Fruit fly (Drosophila melanogaster) whole organism, adult: ENCODE measurements around the gene CG5217.
A peak's percentile ranks its signal among the peaks of the same experiment; 100 is the strongest.

Experiments used
- CG11617 ChIP-seq: fragments of 200-800 bp; sonication (Bioruptor generic); optimal IDR thresholded peaks from 2 replicates; lab custom pipeline; 2017; ENCODE audit warnings: mild to moderate bottlenecking, missing biosample characterization, missing genetic modification reagents, missing genetic modification characterization
- CG12768 ChIP-seq: fragments of 200-800 bp; sonication (Bioruptor generic); optimal IDR thresholded peaks from 2 replicates; lab custom pipeline; 2017; ENCODE audit warnings: missing biosample characterization, missing genetic modification characterization, mild to moderate bottlenecking, moderate library complexity, missing genetic modification reagents
- CG14711 ChIP-seq: fragments of 200-800 bp; sonication (Bioruptor generic); optimal IDR thresholded peaks from 2 replicates; lab custom pipeline; 2018; ENCODE audit warnings: missing biosample characterization, mild to moderate bottlenecking, missing genetic modification characterization, moderate library complexity
- CG1620 ChIP-seq: fragments of 200-800 bp; sonication (Bioruptor generic); optimal IDR thresholded peaks from 2 replicates; lab custom pipeline; 2016; ENCODE audit warnings: missing biosample characterization, missing genetic modification characterization
- CG33017 ChIP-seq: fragments of 200-800 bp; sonication (Bioruptor generic); optimal IDR thresholded peaks from 2 replicates; lab custom pipeline; 2018; ENCODE audit warnings: missing biosample characterization, mild to moderate bottlenecking, missing genetic modification characterization, moderate library complexity
- CG5204 ChIP-seq: fragments of 200-800 bp; sonication (Bioruptor generic); optimal IDR thresholded peaks from 2 replicates; lab custom pipeline; 2016; ENCODE audit warnings: missing biosample characterization, missing genetic modification characterization
- CG7045 ChIP-seq: fragments of 200-800 bp; sonication (Bioruptor generic); optimal IDR thresholded peaks from 2 replicates; lab custom pipeline; 2017; ENCODE audit warnings: missing biosample characterization, mild to moderate bottlenecking, missing genetic modification characterization
- CG7101 ChIP-seq: fragments of 200-800 bp; sonication (Bioruptor generic); optimal IDR thresholded peaks from 2 replicates; lab custom pipeline; 2018; ENCODE audit warnings: missing biosample characterization, mild to moderate bottlenecking, missing genetic modification characterization, moderate library complexity
- Clk ChIP-seq: fragments of 200-800 bp; sonication (Bioruptor generic); optimal IDR thresholded peaks from 2 replicates; lab custom pipeline; 2017; ENCODE audit warnings: missing biosample characterization, missing genetic modification characterization
- Crg-1 ChIP-seq: fragments of 200-800 bp; sonication (Bioruptor generic); optimal IDR thresholded peaks from 2 replicates; lab custom pipeline; 2016; ENCODE audit warnings: missing biosample characterization, missing genetic modification characterization
- Hr96 ChIP-seq: fragments of 200-800 bp; sonication (Bioruptor generic); optimal IDR thresholded peaks from 2 replicates; lab custom pipeline; 2016; ENCODE audit warnings: missing biosample characterization, missing genetic modification characterization
- Mnt ChIP-seq: fragments of 200-800 bp; sonication (Bioruptor generic); optimal IDR thresholded peaks from 2 replicates; lab custom pipeline; 2016; ENCODE audit warnings: missing biosample characterization, mild to moderate bottlenecking, missing genetic modification characterization
- bab1 ChIP-seq: fragments of 200-800 bp; sonication (Bioruptor generic); optimal IDR thresholded peaks from 3 replicates; lab custom pipeline; 2019; ENCODE audit warnings: missing biosample characterization, mild to moderate bottlenecking, missing genetic modification characterization, moderate library complexity
- cic ChIP-seq: fragments of 200-800 bp; sonication (Bioruptor generic); optimal IDR thresholded peaks from 2 replicates; lab custom pipeline; 2017; ENCODE audit warnings: missing biosample characterization, mild to moderate bottlenecking, missing genetic modification characterization, moderate library complexity
- cnc ChIP-seq, 2 experiments: fragments of >200 bp; optimal IDR thresholded peaks; 2 replicates each; lab custom pipeline; 2017
- kay ChIP-seq: fragments of 200-800 bp; sonication (Bioruptor generic); peaks from one replicate; lab custom pipeline; 2016; ENCODE audit warnings: missing biosample characterization, missing genetic modification characterization, borderline replicate concordance
- ovo ChIP-seq: fragments of 200-800 bp; sonication (Bioruptor generic); optimal IDR thresholded peaks from 2 replicates; lab custom pipeline; 2016; ENCODE audit warnings: missing biosample characterization, missing genetic modification characterization
- pad ChIP-seq: fragments of 200-800 bp; sonication (Bioruptor generic); optimal IDR thresholded peaks from 3 replicates; lab custom pipeline; 2017; ENCODE audit warnings: missing biosample characterization, missing genetic modification characterization, mild to moderate bottlenecking, moderate library complexity, missing genetic modification reagents
- tj ChIP-seq: fragments of 200-800 bp; sonication (Bioruptor generic); optimal IDR thresholded peaks from 3 replicates; lab custom pipeline; 2017; ENCODE audit warnings: missing biosample characterization, mild to moderate bottlenecking, missing genetic modification characterization, moderate library complexity
- toe ChIP-seq: fragments of 200-800 bp; sonication (Bioruptor generic); optimal IDR thresholded peaks from 2 replicates; lab custom pipeline; 2016; ENCODE audit warnings: missing biosample characterization, missing genetic modification characterization

CG5217 gene

DNA sequence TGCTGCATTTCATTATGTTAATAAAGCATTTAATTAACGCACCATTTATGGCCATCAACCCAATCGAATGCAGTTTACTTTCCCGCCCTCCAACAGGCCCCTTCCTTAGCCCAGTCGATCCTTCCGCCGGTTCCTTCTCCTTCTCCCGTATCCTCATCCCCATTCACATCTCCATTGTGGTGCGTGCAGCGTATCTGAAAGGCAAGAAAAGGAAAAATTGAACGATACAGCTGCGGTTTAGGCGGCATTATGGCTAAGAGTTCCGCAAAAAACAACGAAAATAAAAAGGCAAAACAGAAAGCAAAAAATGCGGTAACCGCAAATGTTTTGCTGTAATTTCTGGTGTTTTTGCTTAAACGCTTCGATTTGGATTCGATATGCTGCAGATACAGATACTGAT, 6.0 kb upstream of the CG5217 start:
- no peak for TF ChIP-seq cic
- no peak for TF ChIP-seq Clk (GFP tag; lab: Kevin White, UChicago)
- TF ChIP-seq CG7045: no peak
- no peak for TF ChIP-seq bab1 (GFP tag; lab: Kevin White, UChicago)
- TF ChIP-seq CG5204 (GFP tag; lab: Kevin White, UChicago): no peak
- TF ChIP-seq kay: no peak
- no peak for TF ChIP-seq CG7101
- TF ChIP-seq pad (GFP tag; lab: Kevin White, UChicago): no peak
- TF ChIP-seq CG11617 (GFP tag; lab: Kevin White, UChicago): no peak
- TF ChIP-seq toe: no peak
- TF ChIP-seq CG33017 (tag; lab: Kevin White, UChicago): no peak
- no peak for TF ChIP-seq Mnt (GFP tag; lab: Kevin White, UChicago)
- TF ChIP-seq tj (GFP tag; lab: Kevin White, UChicago): no peak

dm6 chr3R:19250063-19250462, 2.1 kb upstream of the CG5217 start:
- no peak for TF ChIP-seq cnc (optimal IDR thresholded peaks at IDR 0.05; lab: Kevin White, UChicago)
- TF ChIP-seq ovo (GFP tag; lab: Kevin White, UChicago): peak; percentile 25

DNA sequence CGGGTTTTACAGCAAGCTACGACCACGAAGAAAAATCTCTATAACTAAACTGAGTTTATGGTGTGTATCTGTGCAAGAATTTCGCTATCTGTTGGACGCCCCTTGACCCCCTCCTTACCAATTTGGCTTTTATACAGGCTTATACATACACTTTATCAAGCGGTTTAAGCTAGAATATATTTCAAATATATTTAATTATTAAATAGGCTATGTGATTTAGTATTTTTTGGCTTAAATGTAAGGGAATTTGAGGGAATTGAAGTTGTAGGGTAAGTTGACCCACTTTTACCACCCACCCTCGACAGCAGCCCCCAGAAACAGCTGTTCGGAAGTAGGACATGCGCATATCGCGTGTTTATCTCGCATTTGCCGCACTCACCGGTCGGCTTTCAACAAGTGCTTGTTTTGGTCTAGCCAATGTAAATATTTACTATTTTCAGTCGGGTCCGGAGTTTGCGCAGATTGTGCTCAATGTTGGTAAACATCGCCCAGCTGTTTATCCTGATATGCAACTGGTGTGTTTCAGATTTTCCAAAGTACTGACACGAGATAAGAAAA, 1.8 kb downstream of the CG5217 start, which contains the start of gene unc79:
TSS of gene unc79 (minus strand) at position 51 of the 558 bp plus-strand sequence.
- TF ChIP-seq cnc (optimal IDR thresholded peaks at IDR 0.05; lab: Kevin White, UChicago) (no peak), CG12768 (GFP tag; lab: Kevin White, UChicago) (no peak), CG14711 (tag; lab: Kevin White, UChicago) (no peak), bab1 (GFP tag; lab: Kevin White, UChicago) (no peak), cic (peak; percentile 4), tj (GFP tag; lab: Kevin White, UChicago) (no peak), CG7045 (no peak)

DNA sequence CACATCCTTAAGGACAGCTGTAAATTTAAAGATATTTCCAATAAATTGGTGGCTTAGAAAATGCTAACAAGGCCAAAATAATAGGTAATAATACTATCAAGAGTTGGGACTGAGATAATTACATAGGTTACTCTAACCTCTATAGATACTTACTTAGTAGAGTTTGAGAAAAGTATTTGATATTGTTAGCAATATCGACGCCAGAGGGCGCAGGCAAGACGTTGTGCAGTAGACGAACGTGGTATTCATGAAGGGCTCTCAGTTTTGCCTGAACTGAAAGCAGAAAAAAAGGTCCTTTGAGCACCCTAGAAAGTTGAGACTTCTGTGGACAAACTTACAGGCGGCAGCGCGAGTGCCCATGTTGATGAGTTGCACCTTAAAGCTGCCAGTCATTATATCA, 2.5 kb downstream of the CG5217 start:
- TF ChIP-seq CG33017 (tag; lab: Kevin White, UChicago) (no peak), CG7045 (no peak), Crg-1 (GFP tag; lab: Kevin White, UChicago) (no peak), tj (GFP tag; lab: Kevin White, UChicago) (no peak), Hr96 (GFP tag; lab: Kevin White, UChicago) (no peak), CG1620 (GFP tag; lab: Kevin White, UChicago) (no peak), CG5204 (GFP tag; lab: Kevin White, UChicago) (no peak), CG14711 (tag; lab: Kevin White, UChicago) (no peak), toe (no peak), Clk (GFP tag; lab: Kevin White, UChicago) (no peak), ovo (GFP tag; lab: Kevin White, UChicago) (no peak), bab1 (GFP tag; lab: Kevin White, UChicago) (no peak), cic (no peak), cnc (optimal IDR thresholded peaks at IDR 0.05; lab: Kevin White, UChicago) (no peak), Mnt (GFP tag; lab: Kevin White, UChicago) (no peak)

- TF ChIP-seq toe (no peak), cnc (optimal IDR thresholded peaks at IDR 0.05; lab: Kevin White, UChicago) (no peak), CG12768 (GFP tag; lab: Kevin White, UChicago) (no peak), pad (GFP tag; lab: Kevin White, UChicago) (no peak), Hr96 (GFP tag; lab: Kevin White, UChicago) (no peak), CG7101 (no peak), CG14711 (tag; lab: Kevin White, UChicago) (no peak), kay (no peak), Clk (GFP tag; lab: Kevin White, UChicago) (no peak), ovo (GFP tag; lab: Kevin White, UChicago) (no peak), tj (GFP tag; lab: Kevin White, UChicago) (no peak), CG5204 (GFP tag; lab: Kevin White, UChicago) (no peak), CG7045 (no peak), CG1620 (GFP tag; lab: Kevin White, UChicago) (no peak), CG11617 (GFP tag; lab: Kevin White, UChicago) (no peak), cic (no peak), Mnt (GFP tag; lab: Kevin White, UChicago) (no peak), bab1 (GFP tag; lab: Kevin White, UChicago) (no peak), Crg-1 (GFP tag; lab: Kevin White, UChicago) (no peak), CG33017 (tag; lab: Kevin White, UChicago) (no peak)
These were observed 9.0 kb downstream of the CG5217 start for dm6 chr3R:19238934-19239333.

DNA sequence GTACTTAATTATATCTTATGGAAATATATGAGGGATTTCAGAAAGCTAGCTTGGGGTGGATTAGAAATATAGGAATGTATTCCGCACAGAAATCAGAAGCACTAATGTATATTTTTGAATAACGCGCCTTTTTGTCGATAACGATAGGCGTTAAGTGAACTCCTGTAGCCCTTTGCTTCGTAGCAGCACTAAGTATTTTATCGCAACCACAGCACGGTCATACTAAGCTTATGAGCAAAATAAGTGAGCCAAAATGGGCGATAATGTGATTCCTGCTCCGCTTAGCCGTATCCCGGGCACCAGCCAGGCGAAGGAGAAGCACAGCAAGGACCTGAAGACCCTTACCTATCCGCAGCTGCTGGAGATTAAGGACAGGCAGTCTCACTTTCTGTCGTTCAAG, 18.7 kb downstream of the CG5217 start, which contains the start of the genes CG5250 and Polr2M:
TSS of gene CG5250 (minus strand) at position 32 of the 400 bp plus-strand sequence.
TSS of gene Polr2M (plus strand) at position 219 of the 400 bp plus-strand sequence.
- no peak for TF ChIP-seq cic
- TF ChIP-seq bab1 (GFP tag; lab: Kevin White, UChicago): peak; percentile 38

DNA sequence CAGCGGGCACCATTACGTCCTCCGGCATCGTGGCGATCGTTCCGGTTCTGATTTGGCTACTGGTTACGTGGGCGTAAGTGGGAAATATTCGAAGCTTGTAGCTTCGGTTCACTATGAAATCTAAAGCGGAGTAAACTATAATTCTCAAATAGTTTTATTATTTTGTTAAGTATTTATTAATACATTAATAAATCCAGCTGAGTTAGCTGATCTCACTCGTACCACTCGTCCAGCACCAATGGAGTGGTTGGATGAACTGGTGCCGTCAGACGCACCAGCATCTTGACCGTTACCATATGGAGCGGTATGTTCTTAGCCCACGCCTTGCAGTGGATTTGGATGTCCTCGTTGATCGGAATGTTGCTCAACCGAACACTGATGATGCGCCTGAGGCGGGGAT, 19.9 kb downstream of the CG5217 start, which contains the start of gene CG11703:
TSS of gene CG11703 (minus strand) at position 101 of the 400 bp plus-strand sequence.
- no peak for TF ChIP-seq ovo (GFP tag; lab: Kevin White, UChicago)
- no peak for TF ChIP-seq kay
- TF ChIP-seq Mnt (GFP tag; lab: Kevin White, UChicago): no peak
- no peak for TF ChIP-seq bab1 (GFP tag; lab: Kevin White, UChicago)
- TF ChIP-seq cic: no peak
- no peak for TF ChIP-seq CG7045
- no peak for TF ChIP-seq Hr96 (GFP tag; lab: Kevin White, UChicago)
- TF ChIP-seq CG11617 (GFP tag; lab: Kevin White, UChicago): no peak
- no peak for TF ChIP-seq CG1620 (GFP tag; lab: Kevin White, UChicago)
- TF ChIP-seq CG14711 (tag; lab: Kevin White, UChicago): no peak
- no peak for TF ChIP-seq CG7101
- TF ChIP-seq Clk (GFP tag; lab: Kevin White, UChicago): no peak
